Worm (Caenorhabditis elegans) whole organism, L1 larva: ENCODE data around the gene F35H8.2.
A peak's percentile ranks its signal among the peaks of the same experiment; 100 is the strongest.

ENCODE experiments used
- C04F5.9 ChIP-seq: sonication (generic microtip); optimal IDR thresholded peaks from 2 replicates; lab custom pipeline; 2016; ENCODE audit warnings: missing genetic modification characterization, missing compliant biosample characterization
- C16A3.4 ChIP-seq: fragments of 150-350 bp; optimal IDR thresholded peaks from 2 replicates; lab custom pipeline; 2014; ENCODE audit warnings: missing biosample characterization, missing genetic modification characterization
- C34B4.2 ChIP-seq: sonication (generic microtip); optimal IDR thresholded peaks from 2 replicates; lab custom pipeline; 2017; ENCODE audit warnings: mild to moderate bottlenecking, missing genetic modification characterization, missing compliant biosample characterization
- aha-1 ChIP-seq: fragments of 150-350 bp; optimal IDR thresholded peaks from 2 replicates; lab custom pipeline; 2014; ENCODE audit warnings: missing biosample characterization, missing genetic modification characterization
- aly-2 ChIP-seq: fragments of 150-350 bp; optimal IDR thresholded peaks from 2 replicates; lab custom pipeline; 2014; ENCODE audit warnings: missing biosample characterization, missing genetic modification characterization
- ama-1 ChIP-seq: fragments of 150-350 bp; optimal IDR thresholded peaks from 2 replicates; lab custom pipeline; 2014
- blmp-1 ChIP-seq: fragments of 150-350 bp; optimal IDR thresholded peaks from 2 replicates; lab custom pipeline; 2014; ENCODE audit warnings: missing biosample characterization, missing genetic modification characterization
- ceh-8 ChIP-seq: fragments of 200-800 bp; sonication (Bioruptor generic); optimal IDR thresholded peaks from 2 replicates; lab custom pipeline; 2018; ENCODE audit warnings: mild to moderate bottlenecking, missing genetic modification characterization, moderate library complexity, missing compliant biosample characterization
- ceh-90 ChIP-seq: sonication (generic microtip); optimal IDR thresholded peaks from 2 replicates; lab custom pipeline; 2016; ENCODE audit warnings: missing genetic modification characterization, missing compliant biosample characterization
- ces-1 ChIP-seq: fragments of 150-350 bp; optimal IDR thresholded peaks from 2 replicates; lab custom pipeline; 2014; ENCODE audit warnings: missing biosample characterization, missing genetic modification reagents, missing genetic modification characterization
- dpl-1 ChIP-seq, 3 experiments: fragments of 150-350 bp in 2 of 3; sonication (generic microtip) in 1 of 3; optimal IDR thresholded peaks; 2 replicates each; lab custom pipeline; 2014 to 2017; ENCODE audit warnings: missing biosample characterization in 3 of 3, missing genetic modification characterization in 3 of 3, missing genetic modification reagents in 3 of 3
- dsc-1 ChIP-seq: sonication (generic microtip); optimal IDR thresholded peaks from 2 replicates; lab custom pipeline; 2016; ENCODE audit warnings: mild to moderate bottlenecking, missing genetic modification characterization, missing compliant biosample characterization
- efl-1 ChIP-seq, 4 experiments: fragments of 150-350 bp; optimal IDR thresholded peaks in 3 of 4; peaks in 1 of 4; 1 replicate in 1 of 4; 2 replicates in 3 of 4; lab custom pipeline; 2014; ENCODE audit warnings: missing biosample characterization in 2 of 4, missing genetic modification characterization in 2 of 4, missing genetic modification reagents in 2 of 4
- egl-13 ChIP-seq: sonication (generic microtip); optimal IDR thresholded peaks from 2 replicates; lab custom pipeline; 2016; ENCODE audit warnings: missing genotype, missing genetic modification reagents, missing genetic modification characterization, missing compliant biosample characterization
- fkh-4 ChIP-seq: sonication (generic microtip); optimal IDR thresholded peaks from 2 replicates; lab custom pipeline; 2016; ENCODE audit warnings: missing compliant biosample characterization, missing genetic modification characterization, borderline replicate concordance
- grh-1 ChIP-seq: fragments of 200-800 bp; sonication (Bioruptor generic); IDR thresholded peaks from 2 replicates; pipeline ENCODE4 v1.3.6; 2022; ENCODE audit warnings: missing genetic modification reagents, missing genetic modification characterization, missing compliant biosample characterization
- hlh-4 ChIP-seq: sonication (generic microtip); optimal IDR thresholded peaks from 2 replicates; lab custom pipeline; 2016; ENCODE audit warnings: mild to moderate bottlenecking, missing genetic modification characterization, missing compliant biosample characterization
- irx-1 ChIP-seq: sonication (generic microtip); optimal IDR thresholded peaks from 2 replicates; lab custom pipeline; 2016; ENCODE audit warnings: missing genetic modification characterization, missing compliant biosample characterization
- jun-1 ChIP-seq: fragments of 150-350 bp; optimal IDR thresholded peaks from 2 replicates; lab custom pipeline; 2014; ENCODE audit warnings: missing biosample characterization, missing genetic modification reagents, missing genetic modification characterization
- lin-13 ChIP-seq: fragments of 150-350 bp; optimal IDR thresholded peaks from 2 replicates; lab custom pipeline; 2014; ENCODE audit warnings: missing biosample characterization, missing genetic modification reagents, missing genetic modification characterization
- lin-14 ChIP-seq: fragments of 200-800 bp; sonication (Bioruptor generic); optimal IDR thresholded peaks from 2 replicates; lab custom pipeline; 2018; ENCODE audit warnings: mild to moderate bottlenecking, missing genetic modification characterization, moderate library complexity, missing compliant biosample characterization
- lin-35 ChIP-seq, 2 experiments: fragments of 150-350 bp; optimal IDR thresholded peaks; 2 replicates each; lab custom pipeline; 2014; ENCODE audit warnings: missing biosample characterization in 2 of 2, missing genetic modification characterization in 2 of 2, missing genetic modification reagents in 2 of 2
- lir-3 ChIP-seq: sonication (generic microtip); optimal IDR thresholded peaks from 2 replicates; lab custom pipeline; 2016; ENCODE audit warnings: mild to moderate bottlenecking, missing genetic modification characterization, moderate library complexity, missing compliant biosample characterization; ENCODE audit not compliant: poor library complexity
- lsy-2 ChIP-seq, 2 experiments: fragments of 150-350 bp; optimal IDR thresholded peaks; 2 replicates each; lab custom pipeline; 2014; ENCODE audit warnings: missing biosample characterization in 2 of 2, missing genetic modification characterization in 2 of 2
- mab-9 ChIP-seq: fragments of 200-800 bp; sonication (Bioruptor generic); IDR thresholded peaks from 2 replicates; pipeline ENCODE4 v1.3.6; 2022; ENCODE audit warnings: missing genetic modification reagents, missing genetic modification characterization, missing compliant biosample characterization
- mef-2 ChIP-seq: fragments of 150-350 bp; optimal IDR thresholded peaks from 2 replicates; lab custom pipeline; 2014; ENCODE audit warnings: missing biosample characterization, missing genetic modification characterization
- nhr-11 ChIP-seq: fragments of 150-350 bp; optimal IDR thresholded peaks from 2 replicates; lab custom pipeline; 2014; ENCODE audit warnings: missing biosample characterization, missing genetic modification characterization
- nhr-12 ChIP-seq: sonication (generic microtip); optimal IDR thresholded peaks from 2 replicates; lab custom pipeline; 2017; ENCODE audit warnings: missing biosample characterization, missing genetic modification characterization
- nhr-20 ChIP-seq: sonication (generic microtip); optimal IDR thresholded peaks from 2 replicates; lab custom pipeline; 2016; ENCODE audit warnings: mild to moderate bottlenecking, missing genetic modification characterization, missing compliant biosample characterization
- nhr-47 ChIP-seq: sonication (generic microtip); optimal IDR thresholded peaks from 2 replicates; lab custom pipeline; 2016; ENCODE audit warnings: mild to moderate bottlenecking, missing genetic modification characterization, moderate library complexity, missing compliant biosample characterization
- nhr-71 ChIP-seq: sonication (generic microtip); optimal IDR thresholded peaks from 2 replicates; lab custom pipeline; 2016; ENCODE audit warnings: mild to moderate bottlenecking, missing genetic modification characterization, moderate library complexity, missing compliant biosample characterization
- nhr-76 ChIP-seq: sonication (generic microtip); optimal IDR thresholded peaks from 2 replicates; lab custom pipeline; 2017; ENCODE audit warnings: missing biosample characterization, missing genetic modification characterization
- nhr-85 ChIP-seq: sonication (generic microtip); peaks from one replicate; lab custom pipeline; 2016; ENCODE audit warnings: missing genetic modification characterization, inconsistent platforms, missing compliant biosample characterization
- nhr-90 ChIP-seq: sonication (generic microtip); optimal IDR thresholded peaks from 2 replicates; lab custom pipeline; 2016; ENCODE audit warnings: mild to moderate bottlenecking, missing genetic modification characterization, missing compliant biosample characterization; ENCODE audit not compliant: poor library complexity
- pag-3 ChIP-seq: sonication (generic microtip); optimal IDR thresholded peaks from 2 replicates; lab custom pipeline; 2017; ENCODE audit warnings: missing genetic modification characterization, mild to moderate bottlenecking, missing compliant biosample characterization, antibody characterized with exemption, borderline replicate concordance; ENCODE audit not compliant: insufficient read depth
- pax-3 ChIP-seq: fragments of 200-800 bp; sonication (Bioruptor generic); optimal IDR thresholded peaks from 2 replicates; lab custom pipeline; 2018; ENCODE audit warnings: mild to moderate bottlenecking, missing genetic modification characterization, moderate library complexity, missing compliant biosample characterization
- snu-23 ChIP-seq: sonication (generic microtip); optimal IDR thresholded peaks from 2 replicates; lab custom pipeline; 2016; ENCODE audit warnings: missing genetic modification characterization, missing compliant biosample characterization
- sox-4 ChIP-seq: sonication (generic microtip); optimal IDR thresholded peaks from 2 replicates; lab custom pipeline; 2016; ENCODE audit warnings: missing genetic modification characterization, missing compliant biosample characterization
- sup-37 ChIP-seq: fragments of 200-800 bp; sonication (Bioruptor generic); optimal IDR thresholded peaks from 2 replicates; lab custom pipeline; 2018; ENCODE audit warnings: mild to moderate bottlenecking, missing genetic modification characterization, missing compliant biosample characterization
- swsn-7 ChIP-seq: sonication (generic microtip); optimal IDR thresholded peaks from 2 replicates; lab custom pipeline; 2016; ENCODE audit warnings: missing genetic modification characterization, missing compliant biosample characterization
- unc-130 ChIP-seq: fragments of 150-350 bp; optimal IDR thresholded peaks from 2 replicates; lab custom pipeline; 2017; ENCODE audit warnings: missing biosample characterization, missing genetic modification characterization, inconsistent platforms
- unc-86 ChIP-seq: sonication (generic microtip); optimal IDR thresholded peaks from 2 replicates; lab custom pipeline; 2016; ENCODE audit warnings: missing genetic modification characterization, missing compliant biosample characterization
- unc-98 ChIP-seq: fragments of 200-800 bp; sonication (Bioruptor generic); IDR thresholded peaks from 2 replicates; pipeline ENCODE4 v1.3.6; 2022; ENCODE audit warnings: missing genetic modification characterization, missing compliant biosample characterization
- vab-15 ChIP-seq: sonication (generic microtip); optimal IDR thresholded peaks from 2 replicates; lab custom pipeline; 2017; ENCODE audit warnings: missing genotype, mild to moderate bottlenecking, missing genetic modification characterization, missing compliant biosample characterization
- xbp-1 ChIP-seq: sonication (generic microtip); optimal IDR thresholded peaks from 2 replicates; lab custom pipeline; 2016; ENCODE audit warnings: missing genetic modification characterization, missing compliant biosample characterization
- zag-1 ChIP-seq: fragments of 150-350 bp; optimal IDR thresholded peaks from 2 replicates; lab custom pipeline; 2014; ENCODE audit warnings: missing biosample characterization, missing genetic modification characterization
- zip-4 ChIP-seq: fragments of 200-800 bp; sonication (Bioruptor generic); optimal IDR thresholded peaks from 2 replicates; lab custom pipeline; 2018; ENCODE audit warnings: mild to moderate bottlenecking, missing genetic modification characterization, moderate library complexity, missing compliant biosample characterization
- ztf-4 ChIP-seq: fragments of 150-350 bp; optimal IDR thresholded peaks from 2 replicates; lab custom pipeline; 2014; ENCODE audit warnings: missing biosample characterization, missing genetic modification characterization

Gene F35H8.2

ce11 chrII:9601069-9601468, 45.8 kb downstream of the F35H8.2 start (continued):
- TF ChIP-seq C34B4.2 (tag; lab: Kevin White, UChicago): no peak
- TF ChIP-seq C04F5.9: no peak
- TF ChIP-seq irx-1: peak; percentile 66
- peak; percentile 97 for TF ChIP-seq blmp-1 (tag; lab: Kevin White, UChicago)
- peak; percentile 27 for TF ChIP-seq mef-2
- peak; percentile 83 for TF ChIP-seq ztf-4
- TF ChIP-seq nhr-11 (tag; lab: Kevin White, UChicago): peak; percentile 88
- peak; percentile 94 for TF ChIP-seq unc-130 (tag; lab: Kevin White, UChicago)
- peak; percentile 74 for TF ChIP-seq nhr-47
- TF ChIP-seq sup-37: peak; percentile 37
- peak; percentile 63 for TF ChIP-seq swsn-7 (tag; lab: Kevin White, UChicago)
- TF ChIP-seq dsc-1 (tag; lab: Kevin White, UChicago): no peak
- peak; percentile 93 for TF ChIP-seq nhr-71 (tag; lab: Kevin White, UChicago)
- TF ChIP-seq aly-2 (tag; lab: Kevin White, UChicago): no peak
- TF ChIP-seq grh-1: peak; percentile 55
- 0 out of 2 replicates have a peak, but pooled peaks have one; percentile 21 for TF ChIP-seq mab-9 (GFP tag; lab: Robert Waterston, UW)
- peak; percentile 68 to 74 for TF ChIP-seq lsy-2 (tag; optimal IDR thresholded peaks at IDR 0.05; lab: Kevin White, UChicago)
- peak; percentile 33 to 73 for TF ChIP-seq lin-35 (GFP tag; optimal IDR thresholded peaks at IDR 0.05; lab: Kevin White, UChicago)
- TF ChIP-seq nhr-76 (tag; lab: Kevin White, UChicago): no peak
- no peak for TF ChIP-seq ces-1
- no peak for TF ChIP-seq ceh-90 (tag; lab: Kevin White, UChicago)
- peak; percentile 24 to 54 (median 39) for TF ChIP-seq dpl-1 (GFP tag; optimal IDR thresholded peaks at IDR 0.05; lab: Kevin White, UChicago)
- TF ChIP-seq pag-3 (tag; lab: Kevin White, UChicago): no peak
- TF ChIP-seq zip-4 (GFP tag; lab: Kevin White, UChicago): peak; percentile 7
- TF ChIP-seq C16A3.4 (tag; lab: Kevin White, UChicago): peak; percentile 61
- peak; percentile 25 to 52 for TF ChIP-seq efl-1 (optimal IDR thresholded peaks at IDR 0.05; lab: Kevin White, UChicago)
- no peak for TF ChIP-seq efl-1 (GFP tag; optimal IDR thresholded peaks at IDR 0.05 in 1 of 2; lab: Kevin White, UChicago)
- TF ChIP-seq lir-3 (tag; lab: Kevin White, UChicago): peak; percentile 63
- TF ChIP-seq snu-23 (GFP tag; lab: Kevin White, UChicago): peak; percentile 88
- TF ChIP-seq xbp-1 (tag; lab: Kevin White, UChicago): peak; percentile 61
- TF ChIP-seq jun-1 (tag; lab: Kevin White, UChicago): peak; percentile 27
- TF ChIP-seq, all 84 proteins: peak for 38

ce11 chrII:9601679-9602078, 46.4 kb downstream of the F35H8.2 start:
- TF ChIP-seq irx-1 (no peak), zag-1 (no peak), xbp-1 (tag; lab: Kevin White, UChicago) (peak; percentile 21), unc-86 (tag; lab: Kevin White, UChicago) (no peak), snu-23 (GFP tag; lab: Kevin White, UChicago) (peak; percentile 84), sox-4 (no peak), nhr-90 (tag; lab: Kevin White, UChicago) (peak; percentile 66), mef-2 (no peak), mab-9 (GFP tag; lab: Robert Waterston, UW) (no peak), pax-3 (tag; lab: Kevin White, UChicago) (peak; percentile 24), dpl-1 (GFP tag; optimal IDR thresholded peaks at IDR 0.05; lab: Kevin White, UChicago) (peak in 1 of 3 experiments; percentile 25), C16A3.4 (tag; lab: Kevin White, UChicago) (peak; percentile 53), lin-14 (GFP tag; lab: Kevin White, UChicago) (peak; percentile 83), nhr-20 (tag; lab: Kevin White, UChicago) (peak; percentile 92), aha-1 (no peak), fkh-4 (tag; lab: Kevin White, UChicago) (no peak), nhr-12 (no peak), egl-13 (tag; lab: Kevin White, UChicago) (no peak), blmp-1 (tag; lab: Kevin White, UChicago) (peak; percentile 86), hlh-4 (tag; lab: Kevin White, UChicago) (no peak), swsn-7 (tag; lab: Kevin White, UChicago) (peak; percentile 6), zip-4 (GFP tag; lab: Kevin White, UChicago) (no peak), lin-35 (GFP tag; optimal IDR thresholded peaks at IDR 0.05; lab: Kevin White, UChicago) (peak; percentile 34 to 65), jun-1 (tag; lab: Kevin White, UChicago) (no peak), ama-1 (lab: Kevin White, UChicago) (peak; percentile 68), lsy-2 (tag; optimal IDR thresholded peaks at IDR 0.05; lab: Kevin White, UChicago) (peak; percentile 53 to 64), unc-98 (no peak), ceh-8 (no peak), vab-15 (peak; percentile 72), nhr-85 (tag; lab: Kevin White, UChicago) (peak; percentile 91), efl-1 (optimal IDR thresholded peaks at IDR 0.05; lab: Kevin White, UChicago) (no peak), efl-1 (GFP tag; optimal IDR thresholded peaks at IDR 0.05 in 1 of 2; lab: Kevin White, UChicago) (peak in 1 of 2 experiments; percentile 90), lin-13 (GFP tag; lab: Kevin White, UChicago) (peak; percentile 44), lir-3 (tag; lab: Kevin White, UChicago) (peak; percentile 57)
